Worm (Caenorhabditis elegans): ENCODE measurements around the gene atf-2.

The atf-2 gene

ce11 chrII:8784235-8784928 is 32.6 kb downstream of the atf-2 start (continued):
- TF ChIP-seq mes-2 (tag; optimal IDR thresholded peaks at IDR 0.05; ENCODE audit: poor library complexity, severe bottlenecking) (peak; percentile 26), ZK546.5 (tag; optimal IDR thresholded peaks at IDR 0.05) (no peak), tra-1 (GFP tag; IDR thresholded peaks at IDR 0.05) (no peak), ceh-20 (GFP tag; IDR thresholded peaks at IDR 0.05) (no peak), vab-7 (GFP tag; IDR thresholded peaks at IDR 0.05) (no peak), cey-2 (tag; optimal IDR thresholded peaks at IDR 0.05; ENCODE audit: borderline replicate concordance, insufficient read depth) (no peak), madf-5 (GFP tag; IDR thresholded peaks at IDR 0.05) (no peak), hmg-1.1 (GFP tag; IDR thresholded peaks at IDR 0.05) (peak; percentile 47; the same call in 1 of the 2 replicates), Y48G9A.11 (GFP tag; IDR thresholded peaks at IDR 0.05) (no peak), madf-9 (GFP tag; conservative IDR thresholded peaks at IDR 0.05) (no peak), nhr-6 (tag; optimal IDR thresholded peaks at IDR 0.05) (no peak), mxl-2 (GFP tag; conservative IDR thresholded peaks at IDR 0.05) (no peak), D1046.2 (GFP tag; IDR thresholded peaks at IDR 0.05) (no peak), sdz-12 (GFP tag; optimal IDR thresholded peaks at IDR 0.05) (no peak), ceh-82 (tag; optimal IDR thresholded peaks at IDR 0.05) (no peak), daf-8 (GFP tag; IDR thresholded peaks at IDR 0.05) (no peak), zfp-2 (tag; optimal IDR thresholded peaks at IDR 0.05) (no peak), nhr-102 (tag; optimal IDR thresholded peaks at IDR 0.05) (no peak), lir-3 (tag; optimal IDR thresholded peaks at IDR 0.05) (no peak), ZK337.2 (GFP tag; IDR thresholded peaks at IDR 0.05) (no peak), snpc-1.2 (GFP tag; IDR thresholded peaks at IDR 0.05) (no peak), Y105C5A.15 (GFP tag; IDR thresholded peaks at IDR 0.05) (no peak), Y5F2A.4 (GFP tag; optimal IDR thresholded peaks at IDR 0.05) (no peak), php-3 (GFP tag; IDR thresholded peaks at IDR 0.05) (no peak), nhr-237 (tag; optimal IDR thresholded peaks at IDR 0.05) (no peak), egl-27 (tag; optimal IDR thresholded peaks at IDR 0.05) (no peak), skn-1 (tag; optimal IDR thresholded peaks at IDR 0.05) (no peak), nhr-48 (tag; optimal IDR thresholded peaks at IDR 0.05) (no peak), fos-1 (tag; optimal IDR thresholded peaks at IDR 0.05) (no peak), pha-4 (GFP tag; IDR thresholded peaks at IDR 0.05) (no peak), pha-4 (tag; optimal IDR thresholded peaks at IDR 0.05) (no peak), egl-43 (GFP tag; IDR thresholded peaks at IDR 0.05) (no peak), snpc-4 (tag; optimal IDR thresholded peaks at IDR 0.05) (no peak), zip-2 (tag; optimal IDR thresholded peaks at IDR 0.05) (no peak), lin-15B (tag; optimal IDR thresholded peaks at IDR 0.05) (no peak), dmd-8 (GFP tag; IDR thresholded peaks at IDR 0.05) (no peak), nhr-10 (tag; optimal IDR thresholded peaks at IDR 0.05) (no peak), R02D3.7 (tag; optimal IDR thresholded peaks at IDR 0.05) (no peak), ztf-7 (tag; optimal IDR thresholded peaks at IDR 0.05) (no peak), ztf-11 (tag; optimal IDR thresholded peaks at IDR 0.05) (no peak), spr-3 (GFP tag; optimal IDR thresholded peaks at IDR 0.05) (no peak), F49E8.2 (tag; optimal IDR thresholded peaks at IDR 0.05; ENCODE audit: borderline replicate concordance) (no peak), duxl-1 (tag; optimal IDR thresholded peaks at IDR 0.05; ENCODE audit: poor library complexity) (no peak), ces-1 (GFP tag; optimal IDR thresholded peaks at IDR 0.05) (no peak), pqm-1 (tag; optimal IDR thresholded peaks at IDR 0.05) (no peak), arid-1 (GFP tag; conservative IDR thresholded peaks at IDR 0.05) (no peak), unc-130 (GFP tag; optimal IDR thresholded peaks at IDR 0.05) (no peak), unc-62 (GFP tag; optimal IDR thresholded peaks at IDR 0.05 in 1 of 2) (peak in 1 of 2 experiments; percentile 85), unc-62 (tag; optimal IDR thresholded peaks at IDR 0.05) (no peak), hif-1 (tag; optimal IDR thresholded peaks at IDR 0.05) (peak in 1 of 2 experiments; percentile 22), lin-13 (GFP tag; optimal IDR thresholded peaks at IDR 0.05) (no peak)
